Fruit fly (Drosophila melanogaster) whole organism, embryonic: ENCODE measurements around the gene CG12560.
"Not testable (repeated sequence)": the region's sequence is repeated elsewhere in the genome, so short reads cannot be mapped to it uniquely, and the experiment has no call there.

Experiments
- CG10431 ChIP-seq: fragments of 200-800 bp; sonication (Bioruptor generic); optimal IDR thresholded peaks from 3 replicates; lab custom pipeline; 2018; ENCODE audit warnings: missing biosample characterization, mild to moderate bottlenecking, missing genetic modification characterization
- CG12155 ChIP-seq: fragments of 200-800 bp; sonication (Bioruptor generic); optimal IDR thresholded peaks from 3 replicates; lab custom pipeline; 2016; ENCODE audit warnings: missing biosample characterization, missing genetic modification characterization
- CG15514 ChIP-seq: fragments of 200-800 bp; sonication (Bioruptor generic); optimal IDR thresholded peaks from 3 replicates; lab custom pipeline; 2017; ENCODE audit warnings: missing biosample characterization, missing genetic modification characterization, mild to moderate bottlenecking, moderate library complexity, missing genetic modification reagents
- CG33557 ChIP-seq: fragments of 200-800 bp; sonication (Bioruptor generic); optimal IDR thresholded peaks from 2 replicates; lab custom pipeline; 2019; ENCODE audit warnings: missing biosample characterization, mild to moderate bottlenecking, missing genetic modification characterization, moderate library complexity
- CG34376 ChIP-seq: fragments of 200-800 bp; sonication (Bioruptor generic); optimal IDR thresholded peaks from 2 replicates; lab custom pipeline; 2018; ENCODE audit warnings: missing biosample characterization, mild to moderate bottlenecking, missing genetic modification characterization
- CG34422 ChIP-seq: fragments of 200-800 bp; sonication (Bioruptor generic); IDR thresholded peaks from 3 replicates; pipeline ENCODE4 v1.3.6; 2022; ENCODE audit warnings: missing biosample characterization, missing genetic modification characterization
- CG42726 ChIP-seq: fragments of 200-800 bp; sonication (Bioruptor generic); IDR thresholded peaks from 2 replicates; pipeline ENCODE4 v1.3.6; 2022; ENCODE audit warnings: missing biosample characterization, missing genetic modification characterization; ENCODE audit not compliant: partially characterized antibody
- CG4360 ChIP-seq: fragments of 200-800 bp; sonication (Bioruptor generic); IDR thresholded peaks from 2 replicates; pipeline ENCODE4 v1.3.6; 2022; ENCODE audit warnings: missing biosample characterization, missing genetic modification characterization
- CG43689 ChIP-seq: fragments of 200-800 bp; sonication (Bioruptor generic); IDR thresholded peaks from 2 replicates; pipeline ENCODE4 v1.3.6; 2022; ENCODE audit warnings: missing biosample characterization, missing genetic modification characterization
- CG6791 ChIP-seq: fragments of 200-800 bp; sonication (Bioruptor generic); IDR thresholded peaks from 3 replicates; pipeline ENCODE4 v1.3.6; 2022; ENCODE audit warnings: missing biosample characterization, missing genetic modification characterization; ENCODE audit not compliant: partially characterized antibody
- Deaf1 ChIP-seq: fragments of 200-800 bp; optimal IDR thresholded peaks from 3 replicates; lab custom pipeline; 2019; ENCODE audit warnings: missing biosample characterization, mild to moderate bottlenecking, missing genetic modification characterization, moderate library complexity
- E2f2 ChIP-seq: fragments of 200-800 bp; sonication (Bioruptor generic); IDR thresholded peaks from 2 replicates; pipeline ENCODE4 v1.3.6; 2022; ENCODE audit warnings: missing biosample characterization, missing genetic modification characterization
- Lhr ChIP-seq: fragments of 200-800 bp; sonication (Bioruptor generic); optimal IDR thresholded peaks from 3 replicates; lab custom pipeline; 2017; ENCODE audit warnings: mild to moderate bottlenecking, missing biosample characterization, missing genetic modification reagents, missing genetic modification characterization
- Myb ChIP-seq: fragments of 200-800 bp; sonication (Bioruptor generic); optimal IDR thresholded peaks from 2 replicates; lab custom pipeline; 2016; ENCODE audit warnings: missing biosample characterization, missing genetic modification characterization
- NK7.1 ChIP-seq: fragments of 200-800 bp; sonication (Bioruptor generic); optimal IDR thresholded peaks from 3 replicates; lab custom pipeline; 2016; ENCODE audit warnings: missing biosample characterization, missing genetic modification characterization
- Pdp1 ChIP-seq, 2 experiments: fragments of 200-800 bp; sonication (Bioruptor generic); optimal IDR thresholded peaks; 3 replicates each; lab custom pipeline; 2016; ENCODE audit warnings: missing biosample characterization in 2 of 2, missing genetic modification characterization in 2 of 2, mild to moderate bottlenecking in 1 of 2, moderate library complexity in 1 of 2
- Scr ChIP-seq: fragments of 200-800 bp; sonication (Bioruptor generic); IDR thresholded peaks from 2 replicates; pipeline ENCODE4 v1.3.6; 2022; ENCODE audit warnings: missing biosample characterization, missing genetic modification characterization; ENCODE audit not compliant: partially characterized antibody
- Sry-δ ChIP-seq: fragments of 200-800 bp; sonication (Bioruptor generic); optimal IDR thresholded peaks from 2 replicates; lab custom pipeline; 2016; ENCODE audit warnings: missing biosample characterization, missing genetic modification characterization
- Ssrp ChIP-seq: fragments of 200-800 bp; sonication (Bioruptor generic); optimal IDR thresholded peaks from 2 replicates; lab custom pipeline; 2018; ENCODE audit warnings: missing biosample characterization, mild to moderate bottlenecking, missing genetic modification characterization, moderate library complexity
- YL-1 ChIP-seq: fragments of 200-800 bp; sonication (Bioruptor generic); optimal IDR thresholded peaks from 3 replicates; lab custom pipeline; 2017; ENCODE audit warnings: missing biosample characterization, mild to moderate bottlenecking, missing genetic modification characterization
- caup ChIP-seq: fragments of 200-800 bp; sonication (Bioruptor generic); optimal IDR thresholded peaks from 3 replicates; lab custom pipeline; 2017; ENCODE audit warnings: missing biosample characterization, mild to moderate bottlenecking, missing genetic modification characterization, moderate library complexity; ENCODE audit not compliant: severe bottlenecking
- chm ChIP-seq: fragments of 200-800 bp; sonication (Bioruptor generic); IDR thresholded peaks from 2 replicates; pipeline ENCODE4 v1.3.6; 2022; ENCODE audit warnings: missing biosample characterization, missing genetic modification characterization
- da ChIP-seq: fragments of 200-800 bp; sonication (Bioruptor generic); optimal IDR thresholded peaks from 2 replicates; lab custom pipeline; 2016; ENCODE audit warnings: missing biosample characterization, missing genetic modification characterization
- grau ChIP-seq: fragments of 200-800 bp; optimal IDR thresholded peaks from 3 replicates; lab custom pipeline; 2019; ENCODE audit warnings: missing biosample characterization, mild to moderate bottlenecking, missing genetic modification characterization, moderate library complexity
- grn ChIP-seq: fragments of 200-800 bp; sonication (Bioruptor generic); optimal IDR thresholded peaks from 3 replicates; lab custom pipeline; 2017; ENCODE audit warnings: missing biosample characterization, missing genetic modification characterization
- gro ChIP-seq: fragments of 200-800 bp; sonication (Bioruptor generic); optimal IDR thresholded peaks from 2 replicates; lab custom pipeline; 2016; ENCODE audit warnings: missing biosample characterization, missing genetic modification characterization
- jumu ChIP-seq: fragments of 200-800 bp; sonication (Bioruptor generic); optimal IDR thresholded peaks from 3 replicates; lab custom pipeline; 2016; ENCODE audit warnings: missing biosample characterization, missing genetic modification characterization
- nerfin-2 ChIP-seq: fragments of 200-800 bp; sonication (Bioruptor generic); IDR thresholded peaks from 2 replicates; pipeline ENCODE4 v1.3.6; 2022; ENCODE audit warnings: missing biosample characterization, missing genetic modification characterization; ENCODE audit not compliant: partially characterized antibody
- row ChIP-seq: fragments of 200-800 bp; sonication (Bioruptor generic); IDR thresholded peaks from 3 replicates; pipeline ENCODE4 v1.3.6; 2022; ENCODE audit warnings: missing biosample characterization, missing genetic modification characterization
- salm ChIP-seq: fragments of 200-800 bp; sonication (Bioruptor generic); optimal IDR thresholded peaks from 2 replicates; lab custom pipeline; 2018; ENCODE audit warnings: missing biosample characterization, mild to moderate bottlenecking, missing genetic modification characterization
- sd ChIP-seq: fragments of 200-800 bp; sonication (Bioruptor generic); optimal IDR thresholded peaks from 3 replicates; lab custom pipeline; 2018; ENCODE audit warnings: missing biosample characterization, mild to moderate bottlenecking, missing genetic modification characterization, moderate library complexity
- sob ChIP-seq: fragments of 200-800 bp; sonication (Bioruptor generic); IDR thresholded peaks from 2 replicates; pipeline ENCODE4 v1.3.6; 2022; ENCODE audit warnings: missing biosample characterization, missing genetic modification characterization
- sr ChIP-seq: fragments of 200-800 bp; sonication (Bioruptor generic); IDR thresholded peaks from 3 replicates; pipeline ENCODE4 v1.3.6; 2022; ENCODE audit warnings: missing biosample characterization, missing genetic modification characterization
- stc ChIP-seq: fragments of 200-800 bp; sonication (Bioruptor generic); IDR thresholded peaks from 2 replicates; pipeline ENCODE4 v1.3.6; 2022; ENCODE audit warnings: missing biosample characterization, missing genetic modification characterization
- tna ChIP-seq: fragments of 200-800 bp; sonication (Bioruptor generic); IDR thresholded peaks from 2 replicates; pipeline ENCODE4 v1.3.6; 2022; ENCODE audit warnings: missing biosample characterization, missing genetic modification characterization; ENCODE audit not compliant: partially characterized antibody
- unc-4 ChIP-seq: fragments of 200-800 bp; sonication (Bioruptor generic); IDR thresholded peaks from 2 replicates; pipeline ENCODE4 v1.3.6; 2022; ENCODE audit warnings: missing biosample characterization, missing genetic modification characterization; ENCODE audit not compliant: partially characterized antibody
- zen2 ChIP-seq: fragments of 200-800 bp; sonication (Bioruptor generic); IDR thresholded peaks from 3 replicates; pipeline ENCODE4 v1.3.6; 2022; ENCODE audit warnings: missing biosample characterization, missing genetic modification characterization; ENCODE audit not compliant: partially characterized antibody

Gene CG12560

dm6 chr2L:7984059-7984800, 25.0 kb downstream of the CG12560 start, which contains the start of gene Snoo (continued):
- TF ChIP-seq CG6791 (GFP tag; lab: Robert Waterston, UW) (peak; percentile 59; the same call in 1 of the 3 replicates), caup (GFP tag; lab: Kevin White, UChicago) (peak; percentile 28), Scr (GFP tag; lab: Robert Waterston, UW) (peak; percentile 16; the same call in 1 of the 2 replicates), CG15514 (GFP tag; lab: Kevin White, UChicago) (peak; percentile 72), sd (peak; percentile 15), sob (GFP tag; lab: Robert Waterston, UW) (peak; percentile 11; the same call in 1 of the 2 replicates), Pdp1 (GFP tag; optimal IDR thresholded peaks at IDR 0.05; lab: Kevin White, UChicago) (peak in 1 of 2 experiments; percentile 31), row (GFP tag; lab: Robert Waterston, UW) (peak; percentile 7; the same call in 1 of the 3 replicates), CG4360 (peak; percentile 48), CG10431 (GFP tag; lab: Kevin White, UChicago) (no peak), NK7.1 (GFP tag; lab: Kevin White, UChicago) (no peak), sr (GFP tag; lab: Robert Waterston, UW) (no peak), Sry-δ (GFP tag; lab: Kevin White, UChicago) (peak; percentile 0), Myb (GFP tag; lab: Kevin White, UChicago) (peak; percentile 94), Lhr (peak; percentile 57), CG34422 (peak; percentile 23; the same call in 1 of the 3 replicates), zen2 (peak; percentile 64; the same call in 2 of the 3 replicates), chm (GFP tag; lab: Robert Waterston, UW) (peak; percentile 54; the same call in 1 of the 2 replicates), E2f2 (GFP tag; lab: Robert Waterston, UW) (peak; percentile 31; the same call in 1 of the 2 replicates), YL-1 (GFP tag; lab: Kevin White, UChicago) (no peak), salm (peak; percentile 2), Deaf1 (tag; lab: Kevin White, UChicago) (peak; percentile 66), CG34376 (GFP tag; lab: Kevin White, UChicago) (peak; percentile 69), tna (GFP tag; lab: Robert Waterston, UW) (peak; percentile 12; the same call in 1 of the 2 replicates), CG33557 (no peak), unc-4 (GFP tag; lab: Robert Waterston, UW) (0 out of 2 replicates have a peak, but pooled peaks have one; percentile 16), CG12155 (GFP tag; lab: Kevin White, UChicago) (no peak), stc (GFP tag; lab: Robert Waterston, UW) (no peak; the same call in 1 of the 2 replicates), gro (GFP tag; lab: Kevin White, UChicago) (peak; percentile 40), CG42726 (peak; percentile 30; the same call in 1 of the 2 replicates), grau (peak; percentile 18), Ssrp (tag; lab: Kevin White, UChicago) (no peak), nerfin-2 (GFP tag; lab: Robert Waterston, UW) (no peak), grn (peak; percentile 82)

- TF ChIP-seq da (GFP tag; lab: Kevin White, UChicago); CG43689; jumu (GFP tag; lab: Kevin White, UChicago): not testable (repeated sequence)
Observed at dm6 chr2L:7983646-7984045, 25.6 kb downstream of the CG12560 start, which contains the start of gene CG7231. Gene CG7231 (plus strand): TSS chr2L:7983946.
